Fruit fly (Drosophila melanogaster) whole organism, pupa: ENCODE measurements around the gene CG43083.

ENCODE experiments used
- CG10348 ChIP-seq: fragments of 200-800 bp; sonication (Bioruptor generic); IDR thresholded peaks from 2 replicates; pipeline ENCODE4 v1.3.6; 2022; ENCODE audit warnings: missing biosample characterization, missing genetic modification characterization
- CG12605 ChIP-seq: fragments of 200-800 bp; sonication (Bioruptor generic); IDR thresholded peaks from 2 replicates; pipeline ENCODE4 v1.3.6; 2022; ENCODE audit warnings: missing biosample characterization, missing genetic modification characterization
- CG13204 ChIP-seq: fragments of 200-800 bp; sonication (Bioruptor generic); optimal IDR thresholded peaks from 2 replicates; lab custom pipeline; 2018; ENCODE audit warnings: missing biosample characterization, mild to moderate bottlenecking, missing genetic modification characterization, moderate library complexity
- CG14655 ChIP-seq: fragments of 200-800 bp; sonication (Bioruptor generic); optimal IDR thresholded peaks from 3 replicates; lab custom pipeline; 2017; ENCODE audit warnings: mild to moderate bottlenecking, missing biosample characterization, missing genetic modification reagents, missing genetic modification characterization
- CG15710 ChIP-seq: fragments of 200-800 bp; sonication (Bioruptor generic); optimal IDR thresholded peaks from 2 replicates; lab custom pipeline; 2018; ENCODE audit warnings: missing biosample characterization, mild to moderate bottlenecking, missing genetic modification characterization, moderate library complexity
- CG17806 ChIP-seq: fragments of 200-800 bp; sonication (Bioruptor generic); optimal IDR thresholded peaks from 2 replicates; lab custom pipeline; 2018; ENCODE audit warnings: missing biosample characterization, mild to moderate bottlenecking, missing genetic modification characterization, moderate library complexity
- CG32121 ChIP-seq: fragments of 200-800 bp; sonication (Bioruptor generic); IDR thresholded peaks from 2 replicates; pipeline ENCODE4 v1.3.6; 2022; ENCODE audit warnings: missing biosample characterization, missing genetic modification characterization
- CG34367 ChIP-seq: fragments of 200-800 bp; sonication (Bioruptor generic); optimal IDR thresholded peaks from 2 replicates; lab custom pipeline; 2018; ENCODE audit warnings: missing biosample characterization, mild to moderate bottlenecking, missing genetic modification characterization
- CG4496 ChIP-seq: fragments of 200-800 bp; sonication (Bioruptor generic); IDR thresholded peaks from 3 replicates; pipeline ENCODE4 v1.3.6; 2022; ENCODE audit warnings: missing biosample characterization, missing genetic modification characterization
- CG8159 ChIP-seq: fragments of 200-800 bp; sonication (Bioruptor generic); optimal IDR thresholded peaks from 3 replicates; lab custom pipeline; 2018; ENCODE audit warnings: missing biosample characterization, mild to moderate bottlenecking, missing genetic modification characterization, moderate library complexity
- CG8301 ChIP-seq: fragments of 200-800 bp; sonication (Bioruptor generic); optimal IDR thresholded peaks from 2 replicates; lab custom pipeline; 2018; ENCODE audit warnings: missing biosample characterization, mild to moderate bottlenecking, missing genetic modification characterization
- CG9948 ChIP-seq: fragments of 200-800 bp; sonication (Bioruptor generic); optimal IDR thresholded peaks from 2 replicates; lab custom pipeline; 2018; ENCODE audit warnings: missing biosample characterization, mild to moderate bottlenecking, missing genetic modification characterization, moderate library complexity
- D1 ChIP-seq: fragments of 200-800 bp; sonication (Bioruptor generic); optimal IDR thresholded peaks from 2 replicates; lab custom pipeline; 2018; ENCODE audit warnings: missing biosample characterization, mild to moderate bottlenecking, missing genetic modification characterization, moderate library complexity
- EcR ChIP-seq: fragments of 200-800 bp; sonication (Bioruptor generic); optimal IDR thresholded peaks from 3 replicates; lab custom pipeline; 2019; ENCODE audit warnings: missing biosample characterization, missing genetic modification characterization, mild to moderate bottlenecking, moderate library complexity, missing genetic modification reagents
- Ets98B ChIP-seq: fragments of 200-800 bp; sonication (Bioruptor generic); IDR thresholded peaks from 2 replicates; pipeline ENCODE4 v1.3.6; 2022; ENCODE audit warnings: missing biosample characterization, missing genetic modification characterization
- Pif1A ChIP-seq: fragments of 200-800 bp; sonication (Bioruptor generic); optimal IDR thresholded peaks from 3 replicates; lab custom pipeline; 2016; ENCODE audit warnings: missing biosample characterization, missing genetic modification characterization
- Pif1B ChIP-seq: fragments of 200-800 bp; sonication (Bioruptor generic); optimal IDR thresholded peaks from 3 replicates; lab custom pipeline; 2016; ENCODE audit warnings: missing biosample characterization, missing genetic modification characterization
- Snoo ChIP-seq: fragments of 200-800 bp; sonication (Bioruptor generic); optimal IDR thresholded peaks from 3 replicates; lab custom pipeline; 2017; ENCODE audit warnings: missing biosample characterization, mild to moderate bottlenecking, missing genetic modification characterization, inconsistent platforms
- fd96Ca ChIP-seq: fragments of 200-800 bp; sonication (Bioruptor generic); IDR thresholded peaks from 3 replicates; pipeline ENCODE4 v1.3.6; 2022; ENCODE audit warnings: missing biosample characterization, missing genetic modification characterization
- gl ChIP-seq: fragments of 200-800 bp; sonication (Bioruptor generic); optimal IDR thresholded peaks from 2 replicates; lab custom pipeline; 2018; ENCODE audit warnings: missing biosample characterization, mild to moderate bottlenecking, missing genetic modification characterization
- rn ChIP-seq: fragments of 200-800 bp; sonication (Bioruptor generic); IDR thresholded peaks from 2 replicates; pipeline ENCODE4 v1.3.6; 2022; ENCODE audit warnings: missing biosample characterization, missing genetic modification characterization

Gene CG43083

DNA sequence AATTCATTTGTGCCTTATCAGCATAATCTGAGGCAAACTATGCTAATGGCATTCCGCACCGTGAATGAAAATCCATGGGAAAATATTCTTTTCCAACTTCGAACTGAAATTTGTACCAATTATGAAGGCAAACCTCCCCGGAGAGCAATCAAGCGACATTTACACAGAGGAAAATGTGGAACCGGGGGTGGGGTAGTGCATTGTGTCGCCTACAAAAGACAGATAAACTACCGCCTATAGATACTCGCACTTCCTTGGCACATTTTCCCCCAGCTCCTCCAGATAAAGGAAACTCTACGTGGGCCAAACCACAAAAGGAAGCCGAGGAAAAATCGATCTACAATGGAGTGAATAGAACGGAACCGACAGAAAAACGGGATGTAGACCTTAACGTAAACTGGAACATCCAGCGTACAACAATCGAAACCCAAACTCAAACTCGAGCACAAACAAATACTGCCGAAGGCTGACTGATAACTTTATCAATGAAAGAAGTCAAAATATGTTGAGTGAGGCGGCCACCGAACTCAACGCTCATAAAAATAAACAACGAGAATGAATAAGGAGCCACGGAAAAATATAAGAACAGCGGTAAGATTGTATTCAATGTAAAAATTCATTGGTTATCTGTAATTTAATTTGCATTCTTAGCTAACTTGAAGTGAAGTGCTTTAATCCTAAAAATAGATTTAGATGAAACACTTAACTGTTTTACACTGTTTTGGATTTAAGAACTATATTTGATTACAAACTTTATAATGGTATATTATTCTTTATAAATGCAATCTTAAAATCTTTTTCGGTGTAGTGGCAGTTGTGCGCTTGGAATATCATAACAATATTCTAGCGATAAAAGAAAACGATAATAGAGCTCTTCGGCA, 42.6 kb downstream of the CG43083 start:
- TF ChIP-seq CG17806 (tag; lab: Kevin White, UChicago), result no peak
- no peak for TF ChIP-seq Ets98B (GFP tag; lab: Robert Waterston, UW)
- TF ChIP-seq EcR (GFP tag; lab: Kevin White, UChicago), result peak; percentile 39
- TF ChIP-seq gl, result no peak

DNA sequence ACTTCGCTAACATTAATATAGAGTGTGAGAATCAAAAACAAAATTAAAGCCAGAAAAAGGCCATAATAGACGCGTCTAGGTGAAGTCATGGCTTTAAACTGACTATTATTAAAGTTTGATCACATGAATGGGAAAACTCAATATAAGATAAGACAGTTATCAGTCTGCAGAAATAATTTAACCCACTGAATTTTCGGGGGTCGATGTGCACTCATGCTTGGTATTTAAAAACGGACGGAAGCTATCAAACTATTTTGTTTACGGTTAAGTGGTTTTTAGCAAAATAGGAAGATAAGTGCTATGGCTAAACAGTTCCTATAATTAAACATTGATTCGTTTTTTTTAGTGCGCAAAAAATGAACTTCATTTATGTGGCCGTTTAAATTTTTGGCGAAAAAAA, 43.6 kb downstream of the CG43083 start, which contains the start of gene CG34451:
CG34451 (minus strand) TSS at position 101 of the 400 bp plus-strand sequence.
- no peak for TF ChIP-seq Pif1A (GFP tag; lab: Kevin White, UChicago)
- no peak for TF ChIP-seq gl
- no peak for TF ChIP-seq CG17806 (tag; lab: Kevin White, UChicago)
- no peak for TF ChIP-seq CG9948 (tag; lab: Kevin White, UChicago)

DNA sequence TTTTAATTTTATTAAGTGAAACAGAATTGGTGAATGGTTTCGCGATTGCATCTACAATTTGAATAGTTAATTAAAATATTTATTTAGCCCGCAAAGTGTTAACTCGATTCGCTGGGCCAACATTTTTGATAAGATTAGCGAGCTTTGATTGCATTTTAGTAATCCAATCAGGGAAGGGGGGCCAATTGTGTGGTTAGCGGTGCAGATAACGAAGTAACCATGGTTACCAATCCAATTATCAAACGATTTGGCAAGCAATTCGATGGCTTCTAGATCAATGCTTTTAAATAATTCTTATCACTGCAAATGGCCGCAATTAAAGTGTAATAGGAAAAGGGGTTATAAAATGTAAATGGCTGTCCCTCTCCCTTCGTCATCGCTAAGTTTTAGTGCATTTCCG, 44.0 kb downstream of the CG43083 start:
- TF ChIP-seq CG10348 (GFP tag; lab: Robert Waterston, UW) (no peak), CG8159 (tag; lab: Kevin White, UChicago) (no peak), fd96Ca (GFP tag; lab: Robert Waterston, UW) (no peak), CG34367 (no peak), Ets98B (GFP tag; lab: Robert Waterston, UW) (no peak), CG9948 (tag; lab: Kevin White, UChicago) (no peak), CG15710 (tag; lab: Kevin White, UChicago) (no peak), CG32121 (no peak), D1 (tag; lab: Kevin White, UChicago) (no peak), CG12605 (GFP tag; lab: Robert Waterston, UW) (no peak), CG4496 (GFP tag; lab: Robert Waterston, UW) (no peak), CG8301 (no peak), Pif1A (GFP tag; lab: Kevin White, UChicago) (no peak), rn (GFP tag; lab: Robert Waterston, UW) (no peak)

DNA sequence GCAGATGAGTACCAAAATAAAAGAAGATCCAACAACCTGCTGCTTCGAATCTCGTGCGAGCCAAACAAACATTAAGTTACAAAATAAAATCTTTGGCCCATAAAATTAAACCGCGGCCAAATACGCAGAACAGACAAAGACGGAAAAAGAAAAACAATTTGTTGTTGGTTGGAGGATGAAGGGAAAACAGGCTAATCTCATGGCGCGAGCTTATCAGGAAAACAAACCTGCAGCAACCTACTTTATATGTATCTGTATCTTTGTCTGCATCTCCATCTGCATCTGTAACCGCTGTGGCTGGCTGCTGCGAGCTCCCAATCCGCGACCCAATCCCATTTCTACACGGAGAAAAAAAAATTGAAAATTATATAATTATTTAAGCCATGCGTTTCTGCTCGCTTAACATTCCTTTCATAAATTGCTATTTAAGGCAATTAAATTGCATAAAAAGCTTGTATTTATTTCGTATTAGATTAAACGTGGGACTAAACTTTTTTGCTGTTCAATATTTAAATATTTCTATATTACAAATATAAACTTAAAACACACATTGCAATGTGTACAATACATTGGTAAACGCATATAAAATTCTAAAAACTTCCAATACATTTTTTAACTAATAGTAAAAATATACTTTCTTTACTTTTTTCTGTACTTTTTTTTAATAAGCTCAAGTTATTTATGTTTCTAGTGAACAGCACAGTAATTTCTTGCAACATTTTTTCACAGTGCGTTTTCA, 44.6 kb downstream of the CG43083 start:
- no peak for TF ChIP-seq EcR (GFP tag; lab: Kevin White, UChicago)
- no peak for TF ChIP-seq D1 (tag; lab: Kevin White, UChicago)
- TF ChIP-seq CG4496 (GFP tag; lab: Robert Waterston, UW), result no peak
- TF ChIP-seq CG8159 (tag; lab: Kevin White, UChicago), result peak; percentile 59
- no peak for TF ChIP-seq CG13204 (GFP tag; lab: Kevin White, UChicago)
- peak; percentile 9 for TF ChIP-seq CG34367
- TF ChIP-seq CG17806 (tag; lab: Kevin White, UChicago), result peak; percentile 32
- no peak for TF ChIP-seq gl
- peak; percentile 25 for TF ChIP-seq Pif1B
- no peak for TF ChIP-seq CG8301
- TF ChIP-seq CG14655 (GFP tag; lab: Kevin White, UChicago), result peak; percentile 57
- TF ChIP-seq CG9948 (tag; lab: Kevin White, UChicago), result peak; percentile 48
- no peak for TF ChIP-seq Pif1A (GFP tag; lab: Kevin White, UChicago)
- no peak for TF ChIP-seq fd96Ca (GFP tag; lab: Robert Waterston, UW)
- TF ChIP-seq Ets98B (GFP tag; lab: Robert Waterston, UW), result no peak
- peak; percentile 4 for TF ChIP-seq Snoo (tag; lab: Kevin White, UChicago)
- TF ChIP-seq rn (GFP tag; lab: Robert Waterston, UW), result no peak
- peak; percentile 20 for TF ChIP-seq CG15710 (tag; lab: Kevin White, UChicago)
- no peak for TF ChIP-seq CG32121

DNA sequence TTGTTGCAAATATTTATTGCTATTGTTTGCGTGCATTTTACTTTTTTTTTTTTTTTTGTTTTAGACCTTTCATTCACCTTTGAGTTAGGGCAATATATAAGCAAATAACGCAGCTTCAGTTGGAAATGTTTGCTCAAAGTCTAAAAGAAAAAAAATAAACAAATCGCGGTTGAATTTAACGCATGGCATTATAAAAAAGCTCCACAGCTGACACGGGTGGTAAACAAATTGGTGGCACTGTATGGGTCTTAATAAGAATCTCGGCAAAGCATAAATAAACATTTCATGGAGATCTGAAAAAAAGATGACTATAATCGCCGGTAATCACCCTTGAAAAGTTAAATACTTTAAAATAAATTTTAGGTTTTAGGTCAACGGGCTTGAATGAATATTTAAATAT, 46.0 kb downstream of the CG43083 start:
- TF ChIP-seq CG14655 (GFP tag; lab: Kevin White, UChicago) (no peak), CG4496 (GFP tag; lab: Robert Waterston, UW) (no peak), Pif1B (no peak), CG9948 (tag; lab: Kevin White, UChicago) (no peak), CG17806 (tag; lab: Kevin White, UChicago) (no peak), gl (no peak), CG32121 (no peak), CG34367 (no peak), CG13204 (GFP tag; lab: Kevin White, UChicago) (no peak), CG8159 (tag; lab: Kevin White, UChicago) (no peak), Snoo (tag; lab: Kevin White, UChicago) (no peak), rn (GFP tag; lab: Robert Waterston, UW) (no peak), CG8301 (no peak), CG15710 (tag; lab: Kevin White, UChicago) (no peak)

DNA sequence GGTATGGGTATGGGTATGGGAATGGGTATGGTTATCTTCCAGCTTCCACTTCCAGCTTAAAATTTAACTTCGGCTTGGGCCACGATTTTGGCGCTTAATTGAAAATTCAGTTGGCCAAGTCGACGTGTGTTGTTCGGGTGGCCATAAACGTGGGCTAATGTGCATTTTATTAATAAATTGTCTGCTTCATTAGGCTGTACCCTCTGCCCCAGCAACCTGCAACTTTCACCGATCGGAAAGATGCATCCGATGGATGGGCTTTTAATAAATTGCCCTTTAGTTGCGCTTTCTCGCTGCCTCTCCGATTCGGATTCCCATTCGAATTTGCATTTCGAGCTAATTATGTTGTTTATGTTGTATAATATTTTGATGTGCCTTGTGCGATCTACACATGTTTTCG, 46.8 kb downstream of the CG43083 start:
- TF ChIP-seq EcR (GFP tag; lab: Kevin White, UChicago), result no peak
- TF ChIP-seq fd96Ca (GFP tag; lab: Robert Waterston, UW), result no peak
- TF ChIP-seq CG4496 (GFP tag; lab: Robert Waterston, UW), result 0 out of 3 replicates have a peak, but pooled peaks have one; percentile 48
- no peak for TF ChIP-seq Ets98B (GFP tag; lab: Robert Waterston, UW)
- no peak for TF ChIP-seq CG13204 (GFP tag; lab: Kevin White, UChicago)
